Fruit fly (Drosophila melanogaster) whole organism, embryonic: ENCODE measurements around the gene Hmr.

ENCODE experiments used
- ATbp ChIP-seq: fragments of 200-800 bp; sonication (Bioruptor generic); optimal IDR thresholded peaks from 2 replicates; lab custom pipeline; 2017; ENCODE audit warnings: missing biosample characterization, mild to moderate bottlenecking, missing genetic modification characterization, missing genetic modification reagents
- Blimp-1 ChIP-seq: fragments of 200-800 bp; sonication (Bioruptor generic); optimal IDR thresholded peaks from 3 replicates; lab custom pipeline; 2018; ENCODE audit warnings: missing biosample characterization, missing genetic modification characterization, mild to moderate bottlenecking, moderate library complexity, missing genetic modification reagents
- BtbVII ChIP-seq: fragments of 200-800 bp; sonication (Bioruptor generic); optimal IDR thresholded peaks from 3 replicates; lab custom pipeline; 2017; ENCODE audit warnings: missing biosample characterization, mild to moderate bottlenecking, missing genetic modification characterization
- CG12299 ChIP-seq: fragments of 200-800 bp; sonication (Bioruptor generic); optimal IDR thresholded peaks from 2 replicates; lab custom pipeline; 2018; ENCODE audit warnings: missing biosample characterization, mild to moderate bottlenecking, missing genetic modification characterization
- CG14441 ChIP-seq: fragments of 200-800 bp; sonication (Bioruptor generic); IDR thresholded peaks from 2 replicates; pipeline ENCODE4 v1.3.6; 2022; ENCODE audit warnings: missing biosample characterization, missing genetic modification characterization
- CG15514 ChIP-seq: fragments of 200-800 bp; sonication (Bioruptor generic); optimal IDR thresholded peaks from 3 replicates; lab custom pipeline; 2017; ENCODE audit warnings: missing biosample characterization, missing genetic modification characterization, mild to moderate bottlenecking, moderate library complexity, missing genetic modification reagents
- CG17829 ChIP-seq: fragments of 200-800 bp; optimal IDR thresholded peaks from 2 replicates; lab custom pipeline; 2019; ENCODE audit warnings: missing biosample characterization, mild to moderate bottlenecking, missing genetic modification characterization, moderate library complexity
- CG2116 ChIP-seq: fragments of 200-800 bp; sonication (Bioruptor generic); optimal IDR thresholded peaks from 3 replicates; lab custom pipeline; 2018; ENCODE audit warnings: missing biosample characterization, mild to moderate bottlenecking, missing genetic modification characterization
- CG30431 ChIP-seq: fragments of 200-800 bp; sonication (Bioruptor generic); optimal IDR thresholded peaks from 2 replicates; lab custom pipeline; 2017; ENCODE audit warnings: missing biosample characterization, missing genetic modification characterization
- CG32532 ChIP-seq: fragments of 200-800 bp; sonication (Bioruptor generic); IDR thresholded peaks from 2 replicates; pipeline ENCODE4 v1.3.6; 2022; ENCODE audit warnings: missing biosample characterization, missing genetic modification characterization
- CG34376 ChIP-seq: fragments of 200-800 bp; sonication (Bioruptor generic); optimal IDR thresholded peaks from 2 replicates; lab custom pipeline; 2018; ENCODE audit warnings: missing biosample characterization, mild to moderate bottlenecking, missing genetic modification characterization
- CG3847 ChIP-seq: fragments of 200-800 bp; sonication (Bioruptor generic); IDR thresholded peaks from 2 replicates; pipeline ENCODE4 v1.3.6; 2022; ENCODE audit warnings: missing biosample characterization, missing genetic modification characterization
- CG6272 ChIP-seq: fragments of 200-800 bp; sonication (Bioruptor generic); IDR thresholded peaks from 2 replicates; pipeline ENCODE4 v1.3.6; 2022; ENCODE audit warnings: missing biosample characterization, missing genetic modification characterization
- CG6765 ChIP-seq: fragments of 200-800 bp; sonication (Bioruptor generic); optimal IDR thresholded peaks from 3 replicates; lab custom pipeline; 2017; ENCODE audit warnings: missing biosample characterization, mild to moderate bottlenecking, missing genetic modification characterization
- CG6854 ChIP-seq: fragments of 200-800 bp; sonication (Bioruptor generic); optimal IDR thresholded peaks from 3 replicates; lab custom pipeline; 2017; ENCODE audit warnings: missing biosample characterization, mild to moderate bottlenecking, missing genetic modification characterization
- CG9215 ChIP-seq: fragments of 200-800 bp; sonication (Bioruptor generic); IDR thresholded peaks from 2 replicates; pipeline ENCODE4 v1.3.6; 2022; ENCODE audit warnings: missing biosample characterization, missing genetic modification characterization
- Dfd ChIP-seq, 2 experiments: fragments of >200 bp; optimal IDR thresholded peaks; 2 replicates each; lab custom pipeline; 2017; ENCODE audit warnings: missing biosample characterization in 2 of 2, missing genetic modification characterization in 2 of 2
- E2f2 ChIP-seq: fragments of 200-800 bp; sonication (Bioruptor generic); IDR thresholded peaks from 2 replicates; pipeline ENCODE4 v1.3.6; 2022; ENCODE audit warnings: missing biosample characterization, missing genetic modification characterization
- ERR ChIP-seq: fragments of 200-800 bp; sonication (Bioruptor generic); optimal IDR thresholded peaks from 2 replicates; lab custom pipeline; 2016; ENCODE audit warnings: missing biosample characterization, missing genetic modification characterization
- Elba2 ChIP-seq: fragments of 200-800 bp; sonication (Bioruptor generic); optimal IDR thresholded peaks from 3 replicates; lab custom pipeline; 2016; ENCODE audit warnings: missing biosample characterization, missing genetic modification characterization
- Gug ChIP-seq: fragments of 200-800 bp; sonication (Bioruptor generic); IDR thresholded peaks from 4 replicates; pipeline ENCODE4 v1.3.6; 2022; ENCODE audit warnings: missing biosample characterization, missing genetic modification characterization
- Jarid2 ChIP-seq: fragments of 200-800 bp; sonication (Bioruptor generic); optimal IDR thresholded peaks from 3 replicates; lab custom pipeline; 2017; ENCODE audit warnings: mild to moderate bottlenecking, missing biosample characterization, missing genetic modification reagents, missing genetic modification characterization
- MBD-R2 ChIP-seq: fragments of 200-800 bp; sonication (Bioruptor generic); IDR thresholded peaks from 2 replicates; pipeline ENCODE4 v1.3.6; 2022; ENCODE audit warnings: missing biosample characterization, missing genetic modification characterization
- MTF-1 ChIP-seq: fragments of 200-800 bp; sonication (Bioruptor generic); optimal IDR thresholded peaks from 2 replicates; lab custom pipeline; 2018; ENCODE audit warnings: missing biosample characterization, mild to moderate bottlenecking, missing genetic modification characterization, borderline replicate concordance
- Meics ChIP-seq: fragments of 200-800 bp; sonication (Bioruptor generic); optimal IDR thresholded peaks from 2 replicates; lab custom pipeline; 2017; ENCODE audit warnings: missing biosample characterization, mild to moderate bottlenecking, missing genetic modification characterization
- NFAT ChIP-seq: fragments of 200-800 bp; sonication (Bioruptor generic); IDR thresholded peaks from 2 replicates; pipeline ENCODE4 v1.3.6; 2022; ENCODE audit warnings: missing biosample characterization, missing genetic modification characterization
- Poxn ChIP-seq: fragments of 200-800 bp; sonication (Bioruptor generic); IDR thresholded peaks from 2 replicates; pipeline ENCODE4 v1.3.6; 2022; ENCODE audit warnings: missing biosample characterization, missing genetic modification characterization
- Sox100B ChIP-seq: fragments of 200-800 bp; sonication (Bioruptor generic); optimal IDR thresholded peaks from 3 replicates; lab custom pipeline; 2018; ENCODE audit warnings: missing biosample characterization, mild to moderate bottlenecking, missing genetic modification characterization
- Sox102F ChIP-seq: fragments of 200-800 bp; sonication (Bioruptor generic); optimal IDR thresholded peaks from 2 replicates; lab custom pipeline; 2018; ENCODE audit warnings: missing biosample characterization, mild to moderate bottlenecking, missing genetic modification characterization, moderate library complexity
- abd-A ChIP-seq: fragments of 200-800 bp; sonication (Bioruptor generic); optimal IDR thresholded peaks from 3 replicates; lab custom pipeline; 2019; ENCODE audit warnings: missing biosample characterization, mild to moderate bottlenecking, missing genetic modification characterization, moderate library complexity
- aop ChIP-seq: fragments of 200-800 bp; sonication (Bioruptor generic); IDR thresholded peaks from 2 replicates; pipeline ENCODE4 v1.3.6; 2022; ENCODE audit warnings: missing biosample characterization, missing genetic modification characterization
- ara ChIP-seq: fragments of 200-800 bp; sonication (Bioruptor generic); IDR thresholded peaks from 2 replicates; pipeline ENCODE4 v1.3.6; 2022; ENCODE audit warnings: missing biosample characterization, missing genetic modification characterization
- ash1 ChIP-seq: fragments of 200-800 bp; sonication (Bioruptor generic); optimal IDR thresholded peaks from 2 replicates; lab custom pipeline; 2018; ENCODE audit warnings: missing biosample characterization, mild to moderate bottlenecking, missing genetic modification characterization
- bigmax ChIP-seq: fragments of 200-800 bp; sonication (Bioruptor generic); optimal IDR thresholded peaks from 2 replicates; lab custom pipeline; 2018; ENCODE audit warnings: missing biosample characterization, mild to moderate bottlenecking, missing genetic modification characterization
- btn ChIP-seq: fragments of 200-800 bp; sonication (Bioruptor generic); optimal IDR thresholded peaks from 2 replicates; lab custom pipeline; 2016; ENCODE audit warnings: missing biosample characterization, missing genetic modification characterization
- ci ChIP-seq: fragments of 200-800 bp; sonication (Bioruptor generic); IDR thresholded peaks from 3 replicates; pipeline ENCODE4 v1.3.6; 2022; ENCODE audit warnings: missing biosample characterization, missing genetic modification characterization
- dan ChIP-seq: fragments of 200-800 bp; sonication (Bioruptor generic); IDR thresholded peaks from 2 replicates; pipeline ENCODE4 v1.3.6; 2022; ENCODE audit warnings: missing biosample characterization, missing genetic modification characterization
- disco-r ChIP-seq: fragments of 200-800 bp; sonication (Bioruptor generic); optimal IDR thresholded peaks from 2 replicates; lab custom pipeline; 2016; ENCODE audit warnings: missing biosample characterization, missing genetic modification characterization
- esg ChIP-seq: fragments of 200-800 bp; sonication (Bioruptor generic); conservative IDR thresholded peaks from 2 replicates; pipeline ENCODE4 v1.3.6; 2022; ENCODE audit warnings: missing biosample characterization, missing genetic modification characterization
- ewg ChIP-seq: fragments of 200-800 bp; sonication (Bioruptor generic); optimal IDR thresholded peaks from 3 replicates; lab custom pipeline; 2017; ENCODE audit warnings: mild to moderate bottlenecking, missing biosample characterization, missing genetic modification reagents, missing genetic modification characterization
- fd3F ChIP-seq: fragments of 200-800 bp; sonication (Bioruptor generic); optimal IDR thresholded peaks from 2 replicates; lab custom pipeline; 2018; ENCODE audit warnings: missing biosample characterization, mild to moderate bottlenecking, missing genetic modification characterization, moderate library complexity
- fu2 ChIP-seq: fragments of 200-800 bp; sonication (Bioruptor generic); optimal IDR thresholded peaks from 2 replicates; lab custom pipeline; 2016; ENCODE audit warnings: missing biosample characterization, missing genetic modification characterization
- mam ChIP-seq: fragments of 200-800 bp; sonication (Bioruptor generic); optimal IDR thresholded peaks from 3 replicates; lab custom pipeline; 2016; ENCODE audit warnings: missing biosample characterization, missing genetic modification characterization
- nmo ChIP-seq: fragments of 200-800 bp; sonication (Bioruptor generic); optimal IDR thresholded peaks from 2 replicates; lab custom pipeline; 2018; ENCODE audit warnings: missing biosample characterization, mild to moderate bottlenecking, missing genetic modification characterization, moderate library complexity
- oc ChIP-seq: fragments of 200-800 bp; sonication (Bioruptor generic); optimal IDR thresholded peaks from 2 replicates; lab custom pipeline; 2018; ENCODE audit warnings: missing biosample characterization, mild to moderate bottlenecking, missing genetic modification characterization, moderate library complexity
- p53 ChIP-seq: fragments of 200-800 bp; sonication (Bioruptor generic); optimal IDR thresholded peaks from 2 replicates; lab custom pipeline; 2016; ENCODE audit warnings: missing biosample characterization, missing genetic modification characterization
- repo ChIP-seq: fragments of 200-800 bp; sonication (Bioruptor generic); optimal IDR thresholded peaks from 2 replicates; lab custom pipeline; 2016; ENCODE audit warnings: missing biosample characterization, missing genetic modification characterization
- row ChIP-seq: fragments of 200-800 bp; sonication (Bioruptor generic); IDR thresholded peaks from 3 replicates; pipeline ENCODE4 v1.3.6; 2022; ENCODE audit warnings: missing biosample characterization, missing genetic modification characterization
- sc ChIP-seq, 3 experiments: fragments of >200 bp in 2 of 3; fragments of 200-800 bp in 1 of 3; sonication (Bioruptor generic) in 1 of 3; optimal IDR thresholded peaks; 2 replicates in 2 of 3; 3 replicates in 1 of 3; lab custom pipeline; 2017; ENCODE audit warnings: mild to moderate bottlenecking in 1 of 3, missing biosample characterization in 1 of 3, missing genetic modification characterization in 1 of 3, missing genetic modification reagents in 1 of 3
- sens ChIP-seq: fragments of 200-800 bp; sonication (Bioruptor generic); peaks from one replicate; lab custom pipeline; 2016; ENCODE audit warnings: missing biosample characterization, missing genetic modification characterization
- sima ChIP-seq: fragments of 200-800 bp; sonication (Bioruptor generic); optimal IDR thresholded peaks from 2 replicates; lab custom pipeline; 2016; ENCODE audit warnings: missing biosample characterization, missing genetic modification characterization

Gene Hmr

DNA sequence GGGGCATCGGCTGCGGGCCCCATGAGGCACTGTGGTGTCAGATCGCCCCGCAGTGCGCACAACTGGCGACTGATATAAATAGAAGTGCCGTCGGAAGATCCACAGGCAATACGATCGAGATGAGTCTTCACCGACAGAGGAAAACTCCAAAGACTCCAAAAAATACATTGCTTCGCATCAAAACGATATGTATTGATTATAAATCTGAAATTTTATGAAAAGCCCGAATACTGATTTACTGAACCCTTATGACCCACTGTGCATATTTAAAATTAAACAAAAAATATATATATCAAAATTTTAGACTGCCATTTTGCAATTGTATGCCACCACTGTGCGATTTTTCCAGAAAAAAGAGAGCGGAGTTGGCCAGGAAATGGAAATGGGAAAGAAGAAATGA lies 38.2 kb downstream of the Hmr start (continued):
- TF ChIP-seq CG6854 (GFP tag; lab: Kevin White, UChicago): no peak
- TF ChIP-seq Dfd (GFP tag; optimal IDR thresholded peaks at IDR 0.05; lab: Kevin White, UChicago): no peak
- no peak for TF ChIP-seq aop (GFP tag; lab: Robert Waterston, UW)
- TF ChIP-seq repo (GFP tag; lab: Kevin White, UChicago): no peak
- no peak for TF ChIP-seq Meics (GFP tag; lab: Kevin White, UChicago)
- no peak for TF ChIP-seq CG12299
- TF ChIP-seq abd-A (tag; lab: Kevin White, UChicago): no peak
- TF ChIP-seq mam (GFP tag; lab: Kevin White, UChicago): no peak
- TF ChIP-seq disco-r (GFP tag; lab: Kevin White, UChicago): no peak
- TF ChIP-seq CG2116 (GFP tag; lab: Kevin White, UChicago): no peak
- peak; percentile 64 for TF ChIP-seq row (GFP tag; lab: Robert Waterston, UW)
- TF ChIP-seq ewg: peak; percentile 41
- no peak for TF ChIP-seq sc (optimal IDR thresholded peaks at IDR 0.05; lab: Kevin White, UChicago)
- TF ChIP-seq sc (GFP tag; optimal IDR thresholded peaks at IDR 0.05; lab: Kevin White, UChicago): peak; percentile 41
- no peak for TF ChIP-seq Jarid2
- peak; percentile 49 for TF ChIP-seq CG17829 (tag; lab: Kevin White, UChicago)
- TF ChIP-seq CG14441 (GFP tag; lab: Robert Waterston, UW): no peak
- no peak for TF ChIP-seq Poxn
- no peak for TF ChIP-seq sima
- TF ChIP-seq oc (tag; lab: Kevin White, UChicago): peak; percentile 9
- TF ChIP-seq ERR (GFP tag; lab: Kevin White, UChicago): no peak
- no peak for TF ChIP-seq CG3847 (GFP tag; lab: Robert Waterston, UW)
- TF ChIP-seq esg: 0 out of 2 replicates have a peak, but pooled peaks have one; percentile 32
- no peak for TF ChIP-seq CG34376 (GFP tag; lab: Kevin White, UChicago)
- TF ChIP-seq CG6765 (GFP tag; lab: Kevin White, UChicago): no peak
- no peak for TF ChIP-seq CG30431 (GFP tag; lab: Kevin White, UChicago)
- no peak for TF ChIP-seq BtbVII
- no peak for TF ChIP-seq ash1 (GFP tag; lab: Kevin White, UChicago)
- TF ChIP-seq dan (GFP tag; lab: Robert Waterston, UW): no peak
- 0 out of 2 replicates have a peak, but pooled peaks have one; percentile 18 for TF ChIP-seq E2f2
- peak; percentile 53; the same call in 2 of the 3 replicates for TF ChIP-seq ci (GFP tag; lab: Robert Waterston, UW)
- TF ChIP-seq sens (GFP tag; lab: Kevin White, UChicago): peak; percentile 87
- peak; percentile 11; the same call in 1 of the 2 replicates for TF ChIP-seq CG6272 (GFP tag; lab: Robert Waterston, UW)
- no peak for TF ChIP-seq MBD-R2 (GFP tag; lab: Robert Waterston, UW)
- peak; percentile 62 for TF ChIP-seq Sox102F (GFP tag; lab: Kevin White, UChicago)
- TF ChIP-seq nmo (GFP tag; lab: Kevin White, UChicago): peak; percentile 49
- TF ChIP-seq bigmax: no peak
- no peak for TF ChIP-seq MTF-1
- no peak for TF ChIP-seq btn
- TF ChIP-seq ara (GFP tag; lab: Robert Waterston, UW): peak; percentile 40; the same call in 1 of the 2 replicates
- no peak for TF ChIP-seq p53 (GFP tag; lab: Kevin White, UChicago)
- TF ChIP-seq Sox100B (GFP tag; lab: Kevin White, UChicago): peak; percentile 60
- TF ChIP-seq CG9215 (GFP tag; lab: Robert Waterston, UW): no peak
- no peak; the same call in 3 of the 4 replicates for TF ChIP-seq Gug (GFP tag; lab: Robert Waterston, UW)
- peak; percentile 71 for TF ChIP-seq ATbp (GFP tag; lab: Kevin White, UChicago)
- no peak for TF ChIP-seq CG15514 (GFP tag; lab: Kevin White, UChicago)
- TF ChIP-seq Elba2 (GFP tag; lab: Kevin White, UChicago): no peak
- no peak for TF ChIP-seq CG32532 (GFP tag; lab: Robert Waterston, UW)
- peak; percentile 69 for TF ChIP-seq Blimp-1
- TF ChIP-seq fd3F (GFP tag; lab: Kevin White, UChicago): no peak
- TF ChIP-seq fu2 (GFP tag; lab: Kevin White, UChicago): no peak
- TF ChIP-seq NFAT (GFP tag; lab: Robert Waterston, UW): no peak
